Fruit fly (Drosophila melanogaster): Measurements from ENCODE around the gene Oatp30B.

- no peak for TF ChIP-seq Crg-1 (GFP tag; optimal IDR thresholded peaks at IDR 0.05)
- TF ChIP-seq CG33017 (tag; optimal IDR thresholded peaks at IDR 0.05), result no peak
- TF ChIP-seq kay (GFP tag; ENCODE audit: borderline replicate concordance), result no peak
- no peak for TF ChIP-seq Mnt (GFP tag; optimal IDR thresholded peaks at IDR 0.05)
Observed at dm6 chr2L:9497285-9497660, 23.7 kb upstream of the Oatp30B start.
